Fruit fly (Drosophila melanogaster): Measurements from ENCODE around the gene MED30.
A peak's percentile ranks its signal among the peaks of the same experiment; 100 is the strongest.

Gene MED30

dm6 chr3L:685441-685804 lies 31.5 kb upstream of the MED30 start, which contains the start of gene ebd1 (continued):
- TF ChIP-seq MBD-R2 (GFP tag; IDR thresholded peaks at IDR 0.05) (no peak), unc-4 (GFP tag; IDR thresholded peaks at IDR 0.05; ENCODE audit: partially characterized antibody) (no peak), Trl (optimal IDR thresholded peaks at IDR 0.05) (peak; percentile 71 to 84), Trl (GFP tag; optimal IDR thresholded peaks at IDR 0.05) (no peak), repo (GFP tag; optimal IDR thresholded peaks at IDR 0.05) (no peak), CG13894 (tag; optimal IDR thresholded peaks at IDR 0.05) (peak; percentile 17), lilli (GFP tag; optimal IDR thresholded peaks at IDR 0.05) (no peak), peb (GFP tag; IDR thresholded peaks at IDR 0.05) (no peak), run (tag; optimal IDR thresholded peaks at IDR 0.05) (no peak), wek (GFP tag; optimal IDR thresholded peaks at IDR 0.05) (no peak), insv (GFP tag; optimal IDR thresholded peaks at IDR 0.05) (peak in 1 of 2 experiments; percentile 68), bsh (GFP tag; optimal IDR thresholded peaks at IDR 0.05) (no peak), knrl (GFP tag; IDR thresholded peaks at IDR 0.05; ENCODE audit: partially characterized antibody) (no peak; the same call in 2 of the 3 replicates), CG11085 (GFP tag; IDR thresholded peaks at IDR 0.05) (no peak), sens (GFP tag) (peak; percentile 34), CG10543 (GFP tag; optimal IDR thresholded peaks at IDR 0.05) (no peak), CG34422 (GFP tag; IDR thresholded peaks at IDR 0.05) (no peak), Med (GFP tag) (peak; percentile 76), CG16815 (GFP tag; optimal IDR thresholded peaks at IDR 0.05) (no peak), ranshi (GFP tag; IDR thresholded peaks at IDR 0.05) (no peak), NfI (GFP tag; optimal IDR thresholded peaks at IDR 0.05) (no peak), Atf-2 (GFP tag; optimal IDR thresholded peaks at IDR 0.05) (no peak), CG8281 (tag; optimal IDR thresholded peaks at IDR 0.05) (no peak), CG11456 (GFP tag; IDR thresholded peaks at IDR 0.05) (no peak), CG10267 (tag; optimal IDR thresholded peaks at IDR 0.05) (peak; percentile 27), CG2129 (GFP tag; IDR thresholded peaks at IDR 0.05; ENCODE audit: partially characterized antibody) (no peak), BtbVII (GFP tag; optimal IDR thresholded peaks at IDR 0.05) (peak; percentile 59), Mad (GFP tag; optimal IDR thresholded peaks at IDR 0.05) (no peak), nerfin-2 (GFP tag; IDR thresholded peaks at IDR 0.05; ENCODE audit: partially characterized antibody) (no peak), CG6689 (GFP tag; IDR thresholded peaks at IDR 0.05) (no peak), sd (tag; optimal IDR thresholded peaks at IDR 0.05) (no peak), gem (tag; optimal IDR thresholded peaks at IDR 0.05) (no peak), Hsf (GFP tag; optimal IDR thresholded peaks at IDR 0.05) (no peak), CG17385 (GFP tag; optimal IDR thresholded peaks at IDR 0.05) (no peak), kah (GFP tag; optimal IDR thresholded peaks at IDR 0.05) (no peak), p53 (GFP tag; optimal IDR thresholded peaks at IDR 0.05) (no peak), dati (GFP tag; IDR thresholded peaks at IDR 0.05) (no peak), ftz-f1 (GFP tag; optimal IDR thresholded peaks at IDR 0.05) (peak; percentile 43), crol (GFP tag; IDR thresholded peaks at IDR 0.05) (no peak), Scr (GFP tag; IDR thresholded peaks at IDR 0.05; ENCODE audit: partially characterized antibody) (no peak), CG17328 (GFP tag; IDR thresholded peaks at IDR 0.05) (0 out of 2 replicates have a peak, but pooled peaks have one; percentile 5), da (GFP tag; optimal IDR thresholded peaks at IDR 0.05) (no peak), phol (tag; optimal IDR thresholded peaks at IDR 0.05) (no peak), so (GFP tag; IDR thresholded peaks at IDR 0.05) (no peak; the same call in 2 of the 3 replicates), Nf-YC (tag; optimal IDR thresholded peaks at IDR 0.05) (peak; percentile 20), HmgZ (tag; optimal IDR thresholded peaks at IDR 0.05) (no peak), ap (GFP tag; IDR thresholded peaks at IDR 0.05) (no peak), CG30431 (GFP tag; optimal IDR thresholded peaks at IDR 0.05) (no peak), CG9215 (GFP tag; IDR thresholded peaks at IDR 0.05) (no peak), Eip74EF (GFP tag; optimal IDR thresholded peaks at IDR 0.05) (no peak), CG12942 (GFP tag; optimal IDR thresholded peaks at IDR 0.05) (no peak), ATbp (GFP tag; optimal IDR thresholded peaks at IDR 0.05) (no peak)

Data from whole organism, embryonic.